Fruit fly (Drosophila melanogaster) whole organism, prepupa: ENCODE measurements around the gene CG32264.

Experiments
- CG10631 ChIP-seq: fragments of 200-800 bp; sonication (Bioruptor generic); optimal IDR thresholded peaks from 2 replicates; lab custom pipeline; 2016; ENCODE audit warnings: missing biosample characterization, missing genetic modification characterization
- CG10669 ChIP-seq: fragments of 200-800 bp; sonication (Bioruptor generic); optimal IDR thresholded peaks from 3 replicates; lab custom pipeline; 2018; ENCODE audit warnings: missing biosample characterization, mild to moderate bottlenecking, missing genetic modification characterization, moderate library complexity
- CG11294 ChIP-seq: fragments of 200-800 bp; sonication (Bioruptor generic); IDR thresholded peaks from 2 replicates; pipeline ENCODE4 v1.3.6; 2022; ENCODE audit warnings: missing biosample characterization, missing genetic modification characterization
- CG11902 ChIP-seq: fragments of 200-800 bp; sonication (Bioruptor generic); optimal IDR thresholded peaks from 3 replicates; lab custom pipeline; 2016; ENCODE audit warnings: missing biosample characterization, missing genetic modification characterization
- CG15336 ChIP-seq: fragments of 200-800 bp; sonication (Bioruptor generic); IDR thresholded peaks from 2 replicates; pipeline ENCODE4 v1.3.6; 2022; ENCODE audit warnings: missing biosample characterization, missing genetic modification characterization
- CG3032 ChIP-seq: fragments of 200-800 bp; optimal IDR thresholded peaks from 2 replicates; lab custom pipeline; 2019; ENCODE audit warnings: missing biosample characterization, mild to moderate bottlenecking, missing genetic modification characterization, moderate library complexity
- CG31627 ChIP-seq: fragments of 200-800 bp; sonication (Bioruptor generic); optimal IDR thresholded peaks from 3 replicates; lab custom pipeline; 2016; ENCODE audit warnings: missing biosample characterization, missing genetic modification characterization
- CG32006 ChIP-seq: fragments of 200-800 bp; sonication (Bioruptor generic); optimal IDR thresholded peaks from 3 replicates; lab custom pipeline; 2017; ENCODE audit warnings: missing biosample characterization, mild to moderate bottlenecking, missing genetic modification characterization
- CG34406 ChIP-seq: fragments of 200-800 bp; sonication (Bioruptor generic); optimal IDR thresholded peaks from 3 replicates; lab custom pipeline; 2016; ENCODE audit warnings: missing biosample characterization, missing genetic modification characterization
- CG3919 ChIP-seq: fragments of 200-800 bp; sonication (Bioruptor generic); optimal IDR thresholded peaks from 3 replicates; lab custom pipeline; 2016; ENCODE audit warnings: missing biosample characterization, missing genetic modification characterization
- CG4318 ChIP-seq: fragments of 200-800 bp; sonication (Bioruptor generic); optimal IDR thresholded peaks from 3 replicates; lab custom pipeline; 2017; ENCODE audit warnings: missing biosample characterization, mild to moderate bottlenecking, missing genetic modification characterization
- CG6276 ChIP-seq: fragments of 200-800 bp; sonication (Bioruptor generic); optimal IDR thresholded peaks from 2 replicates; lab custom pipeline; 2017; ENCODE audit warnings: missing biosample characterization, mild to moderate bottlenecking, missing genetic modification characterization
- CG6792 ChIP-seq: fragments of 200-800 bp; sonication (Bioruptor generic); optimal IDR thresholded peaks from 3 replicates; lab custom pipeline; 2016; ENCODE audit warnings: missing biosample characterization, missing genetic modification characterization
- CG6854 ChIP-seq: fragments of 200-800 bp; sonication (Bioruptor generic); optimal IDR thresholded peaks from 2 replicates; lab custom pipeline; 2017; ENCODE audit warnings: missing biosample characterization, mild to moderate bottlenecking, missing genetic modification characterization
- CG7368 ChIP-seq: fragments of 200-800 bp; sonication (Bioruptor generic); optimal IDR thresholded peaks from 3 replicates; lab custom pipeline; 2016; ENCODE audit warnings: missing biosample characterization, missing genetic modification characterization
- CG8119 ChIP-seq: fragments of 200-800 bp; sonication (Bioruptor generic); IDR thresholded peaks from 3 replicates; pipeline ENCODE4 v1.3.6; 2022; ENCODE audit warnings: missing biosample characterization, missing genetic modification characterization
- CG8319 ChIP-seq: fragments of 200-800 bp; sonication (Bioruptor generic); optimal IDR thresholded peaks from 3 replicates; lab custom pipeline; 2016; ENCODE audit warnings: missing biosample characterization, missing genetic modification characterization
- CG8632 ChIP-seq: fragments of 200-800 bp; sonication (Bioruptor generic); optimal IDR thresholded peaks from 3 replicates; lab custom pipeline; 2016; ENCODE audit warnings: missing biosample characterization, missing genetic modification characterization
- Eip78C ChIP-seq: fragments of 200-800 bp; sonication (Bioruptor generic); peaks from one replicate; lab custom pipeline; 2016; ENCODE audit warnings: missing biosample characterization, missing genetic modification characterization
- Eip93F ChIP-seq: fragments of 200-800 bp; sonication (Bioruptor generic); optimal IDR thresholded peaks from 2 replicates; lab custom pipeline; 2016; ENCODE audit warnings: missing biosample characterization, mild to moderate bottlenecking, missing genetic modification characterization
- Ets96B ChIP-seq: fragments of 200-800 bp; optimal IDR thresholded peaks from 2 replicates; lab custom pipeline; 2019; ENCODE audit warnings: missing biosample characterization, mild to moderate bottlenecking, missing genetic modification characterization, moderate library complexity
- Hr38 ChIP-seq: sonication (Bioruptor generic); optimal IDR thresholded peaks from 2 replicates; lab custom pipeline; 2016; ENCODE audit warnings: missing biosample characterization, missing genetic modification characterization
- Hr39 ChIP-seq: fragments of 200-800 bp; sonication (Bioruptor generic); optimal IDR thresholded peaks from 2 replicates; lab custom pipeline; 2016; ENCODE audit warnings: missing biosample characterization, missing genetic modification characterization
- Hr4 ChIP-seq: fragments of 200-800 bp; sonication (Bioruptor generic); optimal IDR thresholded peaks from 3 replicates; lab custom pipeline; 2016; ENCODE audit warnings: missing biosample characterization, missing genetic modification characterization
- Lpt ChIP-seq: fragments of 200-800 bp; sonication (Bioruptor generic); optimal IDR thresholded peaks from 3 replicates; lab custom pipeline; 2016; ENCODE audit warnings: missing biosample characterization, missing genetic modification characterization
- Met ChIP-seq: fragments of 200-800 bp; sonication (Bioruptor generic); optimal IDR thresholded peaks from 3 replicates; lab custom pipeline; 2016; ENCODE audit warnings: missing biosample characterization, missing genetic modification characterization
- OdsH ChIP-seq: fragments of 200-800 bp; sonication (Bioruptor generic); optimal IDR thresholded peaks from 3 replicates; lab custom pipeline; 2016; ENCODE audit warnings: missing biosample characterization, missing genetic modification characterization
- Sox14 ChIP-seq: fragments of 200-800 bp; sonication (Bioruptor generic); optimal IDR thresholded peaks from 3 replicates; lab custom pipeline; 2016; ENCODE audit warnings: missing biosample characterization, missing genetic modification characterization
- Sox15 ChIP-seq: fragments of 200-800 bp; sonication (Bioruptor generic); optimal IDR thresholded peaks from 3 replicates; lab custom pipeline; 2016; ENCODE audit warnings: missing biosample characterization, missing genetic modification characterization
- achi ChIP-seq: fragments of 200-800 bp; sonication (Bioruptor generic); optimal IDR thresholded peaks from 3 replicates; lab custom pipeline; 2016; ENCODE audit warnings: missing biosample characterization, missing genetic modification characterization
- acj6 ChIP-seq: fragments of 200-800 bp; sonication (Bioruptor generic); optimal IDR thresholded peaks from 3 replicates; lab custom pipeline; 2016; ENCODE audit warnings: missing biosample characterization, missing genetic modification characterization
- cyc ChIP-seq: fragments of 200-800 bp; sonication (Bioruptor generic); optimal IDR thresholded peaks from 3 replicates; lab custom pipeline; 2016; ENCODE audit warnings: missing biosample characterization, missing genetic modification characterization
- dac ChIP-seq: fragments of 200-800 bp; sonication (Bioruptor generic); optimal IDR thresholded peaks from 2 replicates; lab custom pipeline; 2017; ENCODE audit warnings: missing biosample characterization, mild to moderate bottlenecking, missing genetic modification characterization
- dsx ChIP-seq: fragments of 200-800 bp; optimal IDR thresholded peaks from 3 replicates; lab custom pipeline; 2019; ENCODE audit warnings: missing biosample characterization, mild to moderate bottlenecking, missing genetic modification characterization, moderate library complexity; ENCODE audit not compliant: poor library complexity, severe bottlenecking
- eg ChIP-seq: fragments of 200-800 bp; sonication (Bioruptor generic); IDR thresholded peaks from 3 replicates; pipeline ENCODE4 v1.3.6; 2022; ENCODE audit warnings: missing biosample characterization, missing genetic modification characterization
- esn ChIP-seq: fragments of 200-800 bp; sonication (Bioruptor generic); optimal IDR thresholded peaks from 2 replicates; lab custom pipeline; 2016; ENCODE audit warnings: missing biosample characterization, mild to moderate bottlenecking, missing genetic modification characterization, moderate library complexity
- fd59A ChIP-seq: fragments of 200-800 bp; sonication (Bioruptor generic); optimal IDR thresholded peaks from 2 replicates; lab custom pipeline; 2017; ENCODE audit warnings: missing biosample characterization, mild to moderate bottlenecking, missing genetic modification characterization, missing genetic modification reagents
- fkh ChIP-seq: fragments of 200-800 bp; sonication (Bioruptor generic); optimal IDR thresholded peaks from 3 replicates; lab custom pipeline; 2017; ENCODE audit warnings: missing biosample characterization, mild to moderate bottlenecking, missing genetic modification characterization, moderate library complexity
- lz ChIP-seq: fragments of 200-800 bp; sonication (Bioruptor generic); optimal IDR thresholded peaks from 3 replicates; lab custom pipeline; 2016; ENCODE audit warnings: missing biosample characterization, missing genetic modification characterization
- net ChIP-seq: fragments of 200-800 bp; sonication (Bioruptor generic); optimal IDR thresholded peaks from 3 replicates; lab custom pipeline; 2016; ENCODE audit warnings: missing biosample characterization, missing genetic modification characterization
- pdm3 ChIP-seq: fragments of 200-800 bp; sonication (Bioruptor generic); optimal IDR thresholded peaks from 3 replicates; lab custom pipeline; 2016; ENCODE audit warnings: missing biosample characterization, missing genetic modification characterization
- spab ChIP-seq: fragments of 200-800 bp; sonication (Bioruptor generic); optimal IDR thresholded peaks from 2 replicates; lab custom pipeline; 2017; ENCODE audit warnings: missing biosample characterization, mild to moderate bottlenecking, missing genetic modification characterization, missing genetic modification reagents
- svp ChIP-seq: fragments of 200-800 bp; sonication (Bioruptor generic); peaks from one replicate; lab custom pipeline; 2016; ENCODE audit warnings: missing biosample characterization, missing genetic modification characterization
- topi ChIP-seq: fragments of 200-800 bp; sonication (Bioruptor generic); optimal IDR thresholded peaks from 3 replicates; lab custom pipeline; 2016; ENCODE audit warnings: missing biosample characterization, missing genetic modification characterization

CG32264 gene

dm6 chr3L:3806330-3806729 is at the start of gene CG32264, which contains the start of the genes ntc and IntS10:
Gene CG32264, minus strand, starts transcription at chr3L:3806459.
Gene ntc, minus strand, starts transcription at chr3L:3806459.
Gene IntS10, plus strand, starts transcription at chr3L:3806710.
- TF ChIP-seq spab (GFP tag; lab: Kevin White, UChicago) (no peak), acj6 (GFP tag; lab: Kevin White, UChicago) (peak; percentile 69), CG7368 (peak; percentile 16), Ets96B (tag; lab: Kevin White, UChicago) (peak; percentile 42), fd59A (GFP tag; lab: Kevin White, UChicago) (no peak), Met (no peak), Lpt (GFP tag; lab: Kevin White, UChicago) (peak; percentile 30), CG3032 (peak; percentile 52), CG4318 (GFP tag; lab: Kevin White, UChicago) (no peak), fkh (GFP tag; lab: Kevin White, UChicago) (peak; percentile 89), Sox14 (peak; percentile 82), CG10631 (GFP tag; lab: Kevin White, UChicago) (peak; percentile 73), CG8319 (GFP tag; lab: Kevin White, UChicago) (peak; percentile 49), CG15336 (GFP tag; lab: Robert Waterston, UW) (no peak), CG34406 (GFP tag; lab: Kevin White, UChicago) (peak; percentile 41), Hr39 (GFP tag; lab: Kevin White, UChicago) (peak; percentile 72), Eip78C (GFP tag; lab: Kevin White, UChicago) (peak; percentile 89), CG6854 (GFP tag; lab: Kevin White, UChicago) (no peak), net (GFP tag; lab: Kevin White, UChicago) (no peak), Eip93F (GFP tag; lab: Kevin White, UChicago) (no peak), Hr38 (GFP tag; lab: Kevin White, UChicago) (no peak), CG6276 (GFP tag; lab: Kevin White, UChicago) (no peak), CG8632 (GFP tag; lab: Kevin White, UChicago) (no peak), lz (GFP tag; lab: Kevin White, UChicago) (peak; percentile 71), dsx (GFP tag; lab: Kevin White, UChicago) (no peak), esn (GFP tag; lab: Kevin White, UChicago) (peak; percentile 72), CG6792 (GFP tag; lab: Kevin White, UChicago) (peak; percentile 43), dac (peak; percentile 9), cyc (GFP tag; lab: Kevin White, UChicago) (peak; percentile 46), Sox15 (peak; percentile 35), CG32006 (GFP tag; lab: Kevin White, UChicago) (no peak), CG31627 (GFP tag; lab: Kevin White, UChicago) (peak; percentile 72), topi (GFP tag; lab: Kevin White, UChicago) (peak; percentile 60), Hr4 (GFP tag; lab: Kevin White, UChicago) (peak; percentile 75), CG11902 (peak; percentile 18)

- peak; percentile 28 for TF ChIP-seq fkh (GFP tag; lab: Kevin White, UChicago)
- TF ChIP-seq CG10669 = no peak
- no peak for TF ChIP-seq CG8632 (GFP tag; lab: Kevin White, UChicago)
Observed at dm6 chr3L:3856004-3856403, 49.7 kb upstream of the CG32264 start.

dm6 chr3L:3855194-3855980 is 49.1 kb upstream of the CG32264 start:
- peak; percentile 2 for TF ChIP-seq CG31627 (GFP tag; lab: Kevin White, UChicago)
- no peak for TF ChIP-seq CG6792 (GFP tag; lab: Kevin White, UChicago)
- TF ChIP-seq CG3919 (GFP tag; lab: Kevin White, UChicago) = no peak
- TF ChIP-seq pdm3 = no peak
- peak; percentile 17 for TF ChIP-seq OdsH
- TF ChIP-seq CG34406 (GFP tag; lab: Kevin White, UChicago) = peak; percentile 6
- TF ChIP-seq lz (GFP tag; lab: Kevin White, UChicago) = no peak
- TF ChIP-seq CG32006 (GFP tag; lab: Kevin White, UChicago) = peak; percentile 33
- TF ChIP-seq achi = peak; percentile 26
- TF ChIP-seq CG7368 = no peak
- TF ChIP-seq Eip78C (GFP tag; lab: Kevin White, UChicago) = peak; percentile 69
- TF ChIP-seq CG10631 (GFP tag; lab: Kevin White, UChicago) = peak; percentile 17
- TF ChIP-seq CG15336 (GFP tag; lab: Robert Waterston, UW) = peak; percentile 62
- TF ChIP-seq svp (GFP tag; lab: Kevin White, UChicago) = peak; percentile 57
- peak; percentile 37; the same call in 1 of the 3 replicates for TF ChIP-seq CG8119 (GFP tag; lab: Robert Waterston, UW)
- peak; percentile 12 for TF ChIP-seq esn (GFP tag; lab: Kevin White, UChicago)
- no peak for TF ChIP-seq CG11294
- no peak for TF ChIP-seq CG8632 (GFP tag; lab: Kevin White, UChicago)
- peak; percentile 49; the same call in 1 of the 3 replicates for TF ChIP-seq eg (GFP tag; lab: Robert Waterston, UW)
- TF ChIP-seq CG6276 (GFP tag; lab: Kevin White, UChicago) = no peak
- TF ChIP-seq Hr4 (GFP tag; lab: Kevin White, UChicago) = peak; percentile 22
- TF ChIP-seq Sox14 = no peak
